Worm (Caenorhabditis elegans) whole organism, L4/young adult: ENCODE measurements around the gene gnrr-5.

Source experiments
- W03F9.2 ChIP-seq: fragments of 150-350 bp; optimal IDR thresholded peaks from 2 replicates; lab custom pipeline; 2014; ENCODE audit warnings: missing biosample characterization, missing genetic modification characterization
- dao-5 ChIP-seq: sonication (generic microtip); optimal IDR thresholded peaks from 2 replicates; lab custom pipeline; 2016; ENCODE audit warnings: missing genotype, missing genetic modification characterization, moderate library complexity, missing compliant biosample characterization

ce11 chrV:4437215-4437614 lies 17.3 kb downstream of the gnrr-5 start:
- TF ChIP-seq W03F9.2 (no peak), dao-5 (tag; lab: Kevin White, UChicago) (no peak)
